Fruit fly (Drosophila melanogaster): ENCODE data around the gene CG42399.

dm6 chr2L:110046-110445 is 43.1 kb downstream of the CG42399 start:
- TF ChIP-seq rn (GFP tag; IDR thresholded peaks at IDR 0.05) (no peak), CG4496 (GFP tag; IDR thresholded peaks at IDR 0.05) (no peak), CG15710 (tag; optimal IDR thresholded peaks at IDR 0.05) (no peak), CG9948 (tag; optimal IDR thresholded peaks at IDR 0.05) (no peak), Pif1A (GFP tag; optimal IDR thresholded peaks at IDR 0.05) (no peak), CG8159 (tag; optimal IDR thresholded peaks at IDR 0.05) (no peak)
